Fruit fly (Drosophila melanogaster) whole organism, adult: ENCODE results near the gene CG34451.

ENCODE experiments used
- CG14711 ChIP-seq: fragments of 200-800 bp; sonication (Bioruptor generic); optimal IDR thresholded peaks from 2 replicates; lab custom pipeline; 2018; ENCODE audit warnings: missing biosample characterization, mild to moderate bottlenecking, missing genetic modification characterization, moderate library complexity
- CG1620 ChIP-seq: fragments of 200-800 bp; sonication (Bioruptor generic); optimal IDR thresholded peaks from 2 replicates; lab custom pipeline; 2016; ENCODE audit warnings: missing biosample characterization, missing genetic modification characterization
- CG33017 ChIP-seq: fragments of 200-800 bp; sonication (Bioruptor generic); optimal IDR thresholded peaks from 2 replicates; lab custom pipeline; 2018; ENCODE audit warnings: missing biosample characterization, mild to moderate bottlenecking, missing genetic modification characterization, moderate library complexity
- CG5204 ChIP-seq: fragments of 200-800 bp; sonication (Bioruptor generic); optimal IDR thresholded peaks from 2 replicates; lab custom pipeline; 2016; ENCODE audit warnings: missing biosample characterization, missing genetic modification characterization
- CG7101 ChIP-seq: fragments of 200-800 bp; sonication (Bioruptor generic); optimal IDR thresholded peaks from 2 replicates; lab custom pipeline; 2018; ENCODE audit warnings: missing biosample characterization, mild to moderate bottlenecking, missing genetic modification characterization, moderate library complexity
- Clk ChIP-seq: fragments of 200-800 bp; sonication (Bioruptor generic); optimal IDR thresholded peaks from 2 replicates; lab custom pipeline; 2017; ENCODE audit warnings: missing biosample characterization, missing genetic modification characterization
- Crg-1 ChIP-seq: fragments of 200-800 bp; sonication (Bioruptor generic); optimal IDR thresholded peaks from 2 replicates; lab custom pipeline; 2016; ENCODE audit warnings: missing biosample characterization, missing genetic modification characterization
- Hr96 ChIP-seq: fragments of 200-800 bp; sonication (Bioruptor generic); optimal IDR thresholded peaks from 2 replicates; lab custom pipeline; 2016; ENCODE audit warnings: missing biosample characterization, missing genetic modification characterization
- kay ChIP-seq: fragments of 200-800 bp; sonication (Bioruptor generic); peaks from one replicate; lab custom pipeline; 2016; ENCODE audit warnings: missing biosample characterization, missing genetic modification characterization, borderline replicate concordance
- tj ChIP-seq: fragments of 200-800 bp; sonication (Bioruptor generic); optimal IDR thresholded peaks from 3 replicates; lab custom pipeline; 2017; ENCODE audit warnings: missing biosample characterization, mild to moderate bottlenecking, missing genetic modification characterization, moderate library complexity
- toe ChIP-seq: fragments of 200-800 bp; sonication (Bioruptor generic); optimal IDR thresholded peaks from 2 replicates; lab custom pipeline; 2016; ENCODE audit warnings: missing biosample characterization, missing genetic modification characterization

DNA sequence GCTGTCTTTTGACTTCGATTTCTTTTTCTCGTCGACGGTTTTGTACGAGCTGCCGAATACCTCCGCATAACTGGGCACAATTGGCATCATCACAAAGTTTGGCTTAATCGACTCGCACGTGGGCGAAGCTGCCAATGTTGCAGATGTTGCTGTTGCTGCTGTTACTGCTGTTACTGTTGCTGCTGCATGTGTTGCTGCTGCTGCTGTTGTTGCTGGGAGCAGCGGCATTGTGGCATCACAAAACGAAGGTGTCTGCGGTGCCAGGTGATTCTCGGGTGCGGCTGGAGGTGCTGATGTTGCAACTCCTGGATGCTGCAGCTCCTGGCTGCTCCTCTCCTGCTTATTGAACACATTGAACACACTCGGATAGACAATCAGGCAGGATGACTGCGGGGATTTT is 6.0 kb upstream of the CG34451 start:
- no peak for TF ChIP-seq Crg-1 (GFP tag; lab: Kevin White, UChicago)
- no peak for TF ChIP-seq toe
- no peak for TF ChIP-seq CG5204 (GFP tag; lab: Kevin White, UChicago)
- no peak for TF ChIP-seq CG33017
- TF ChIP-seq Hr96: no peak
- TF ChIP-seq tj (GFP tag; lab: Kevin White, UChicago): no peak
- no peak for TF ChIP-seq CG7101 (tag; lab: Kevin White, UChicago)
- no peak for TF ChIP-seq CG14711
- no peak for TF ChIP-seq kay (GFP tag; lab: Kevin White, UChicago)
- TF ChIP-seq Clk (GFP tag; lab: Kevin White, UChicago): no peak
- no peak for TF ChIP-seq CG1620 (GFP tag; lab: Kevin White, UChicago)
